Worm (Caenorhabditis elegans): Measurements from ENCODE around the gene R02F11.11.

DNA sequence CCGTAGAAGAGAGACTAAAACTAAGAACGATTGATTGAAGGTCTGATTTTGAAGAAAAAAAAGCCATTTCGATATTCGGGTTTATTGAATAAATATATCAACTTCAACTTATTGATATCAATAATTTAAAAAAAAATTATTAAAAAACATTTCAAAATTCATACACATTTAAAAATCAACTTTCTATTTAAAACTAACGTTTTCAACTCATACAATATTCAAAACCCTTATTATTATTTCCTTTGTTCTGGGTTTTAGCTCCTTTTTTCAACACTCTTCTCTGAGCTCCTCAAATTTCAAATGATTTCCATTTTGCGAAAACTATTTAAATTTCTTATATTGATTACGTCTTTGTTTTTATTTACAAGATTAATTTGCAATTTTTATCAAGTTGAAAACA, 46.4 kb upstream of the R02F11.11 start, which contains the start of gene C18G1.7:
- TF ChIP-seq fos-1 (tag; optimal IDR thresholded peaks at IDR 0.05) (no peak), elt-3 (tag; optimal IDR thresholded peaks at IDR 0.05) (no peak), nhr-237 (tag; optimal IDR thresholded peaks at IDR 0.05) (no peak), skn-1 (tag; optimal IDR thresholded peaks at IDR 0.05) (no peak), unc-62 (GFP tag; optimal IDR thresholded peaks at IDR 0.05) (no peak)
